Fruit fly (Drosophila melanogaster): ENCODE results near the gene CG10472.

Gene CG10472

DNA sequence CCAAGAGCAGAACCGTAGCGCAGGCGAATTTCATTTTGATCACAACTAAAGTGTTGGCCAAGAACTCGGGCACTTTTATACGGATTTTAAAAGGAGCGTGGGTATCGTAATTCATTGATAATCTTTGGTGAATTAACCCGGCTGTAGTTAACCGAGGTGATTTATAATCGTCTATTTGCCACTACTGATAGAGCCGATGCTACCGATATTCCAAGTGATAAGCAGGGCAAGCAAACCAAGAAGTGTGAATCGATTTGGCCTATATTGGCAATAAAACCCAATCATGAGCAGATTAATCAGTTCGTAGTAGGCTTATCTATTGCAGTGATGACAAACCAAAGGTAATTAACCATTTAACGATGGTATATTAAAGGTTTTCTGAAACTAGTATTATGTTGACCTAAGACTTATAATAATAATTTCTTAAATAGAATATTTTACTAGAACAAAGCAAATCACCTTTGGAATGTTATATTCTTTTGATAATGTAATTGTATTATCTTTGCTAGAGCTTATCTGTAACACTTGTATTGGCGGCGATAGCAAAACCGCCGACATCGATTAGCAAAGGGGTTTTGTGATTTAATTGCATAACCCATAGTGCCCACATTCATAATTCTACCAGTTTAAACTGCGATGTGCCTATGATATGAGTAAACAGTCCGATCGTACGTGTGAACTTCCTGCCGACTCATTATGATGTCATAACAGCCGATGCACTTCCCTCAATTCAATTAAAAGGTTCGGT, at the start of gene CG10472:
CG10472 (minus strand) TSS at position 51 of the 748 bp plus-strand sequence.
- TF ChIP-seq CG8319 (GFP tag; optimal IDR thresholded peaks at IDR 0.05) = no peak
- TF ChIP-seq CG11762 (GFP tag; optimal IDR thresholded peaks at IDR 0.05; ENCODE audit: insufficient read depth) = no peak
- peak; percentile 74 for TF ChIP-seq vri (GFP tag; optimal IDR thresholded peaks at IDR 0.05)

DNA sequence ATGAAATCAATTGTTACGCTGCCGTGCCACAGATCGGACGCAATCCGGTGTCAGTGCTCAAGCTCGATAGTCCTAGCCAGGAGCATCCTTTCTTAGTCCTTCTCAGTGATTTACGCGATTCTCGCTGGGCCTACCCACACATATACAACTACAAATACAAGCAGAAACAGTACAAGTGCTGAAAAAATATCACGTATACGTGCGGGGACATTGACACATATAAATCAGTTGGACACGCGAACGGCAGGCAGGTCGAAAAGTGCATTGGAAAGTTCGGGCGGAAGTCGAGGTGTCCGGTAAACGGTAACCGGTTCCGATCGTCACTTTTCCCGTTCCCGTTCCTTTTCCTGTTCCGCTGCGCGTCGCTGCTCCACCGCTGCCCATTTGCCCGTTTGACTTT, 48.7 kb upstream of the CG10472 start:
- no peak for TF ChIP-seq CG4318 (GFP tag; optimal IDR thresholded peaks at IDR 0.05)
- TF ChIP-seq Eip75B (GFP tag; optimal IDR thresholded peaks at IDR 0.05) = no peak
- no peak for TF ChIP-seq Eip93F (GFP tag; optimal IDR thresholded peaks at IDR 0.05)
- TF ChIP-seq achi (GFP tag; optimal IDR thresholded peaks at IDR 0.05) = no peak
- TF ChIP-seq CG3032 (tag; optimal IDR thresholded peaks at IDR 0.05) = no peak
- no peak for TF ChIP-seq CG8319 (GFP tag; optimal IDR thresholded peaks at IDR 0.05)

DNA sequence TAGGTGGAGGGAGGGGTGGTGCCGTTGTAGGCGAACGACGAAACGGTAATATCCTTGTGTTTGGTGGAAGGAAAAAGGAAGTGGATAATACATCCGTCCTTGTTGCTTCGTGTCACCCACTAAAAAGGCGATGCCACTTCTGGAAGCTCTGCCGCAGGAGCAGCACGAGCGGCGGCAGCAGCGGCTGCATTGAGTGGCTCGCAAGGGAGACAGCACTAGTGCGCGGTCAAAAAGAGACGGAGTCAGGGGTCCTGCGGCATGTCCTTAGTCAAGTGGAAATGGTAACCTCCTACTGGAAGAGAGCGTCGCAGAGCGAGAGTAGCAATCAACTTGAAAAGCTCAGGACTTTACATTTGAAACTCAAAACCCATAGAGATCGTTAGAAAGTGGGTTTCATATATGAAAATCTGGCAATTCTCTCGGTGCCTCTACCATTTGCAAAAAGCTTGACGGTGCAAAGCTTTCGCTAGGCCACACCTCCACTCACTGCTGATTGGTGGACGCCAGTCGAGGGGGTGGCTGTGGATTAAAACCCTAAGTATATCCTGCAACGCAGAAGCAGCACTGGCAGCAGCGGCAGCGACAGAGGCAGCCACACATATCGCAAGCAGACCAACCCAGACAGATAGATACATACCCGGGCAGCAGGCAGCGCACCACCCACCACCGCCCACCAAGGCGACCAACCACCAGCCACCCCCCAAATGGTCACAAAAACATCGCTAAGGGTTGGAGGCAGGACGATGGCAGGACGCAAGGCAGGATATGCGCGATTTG, 48.2 kb upstream of the CG10472 start:
- TF ChIP-seq CG10631 (GFP tag; optimal IDR thresholded peaks at IDR 0.05) = no peak
- TF ChIP-seq vri (GFP tag; optimal IDR thresholded peaks at IDR 0.05) = no peak
- no peak for TF ChIP-seq Eip78C (GFP tag)
- TF ChIP-seq CG4318 (GFP tag; optimal IDR thresholded peaks at IDR 0.05) = no peak
- TF ChIP-seq CG11762 (GFP tag; optimal IDR thresholded peaks at IDR 0.05; ENCODE audit: insufficient read depth) = no peak
- TF ChIP-seq CG6808 (GFP tag; optimal IDR thresholded peaks at IDR 0.05) = no peak
- no peak for TF ChIP-seq fd85E (GFP tag; optimal IDR thresholded peaks at IDR 0.05)
- no peak for TF ChIP-seq Sox102F (GFP tag; optimal IDR thresholded peaks at IDR 0.05)
- TF ChIP-seq Met (GFP tag; optimal IDR thresholded peaks at IDR 0.05) = no peak
- no peak for TF ChIP-seq esn (GFP tag; optimal IDR thresholded peaks at IDR 0.05)
- no peak for TF ChIP-seq Lpt (GFP tag; optimal IDR thresholded peaks at IDR 0.05)
- no peak for TF ChIP-seq Blimp-1 (GFP tag; optimal IDR thresholded peaks at IDR 0.05)
- TF ChIP-seq svp (GFP tag) = no peak
- TF ChIP-seq Hr4 (GFP tag; optimal IDR thresholded peaks at IDR 0.05) = no peak
- no peak for TF ChIP-seq CG6163 (GFP tag; IDR thresholded peaks at IDR 0.05)

DNA sequence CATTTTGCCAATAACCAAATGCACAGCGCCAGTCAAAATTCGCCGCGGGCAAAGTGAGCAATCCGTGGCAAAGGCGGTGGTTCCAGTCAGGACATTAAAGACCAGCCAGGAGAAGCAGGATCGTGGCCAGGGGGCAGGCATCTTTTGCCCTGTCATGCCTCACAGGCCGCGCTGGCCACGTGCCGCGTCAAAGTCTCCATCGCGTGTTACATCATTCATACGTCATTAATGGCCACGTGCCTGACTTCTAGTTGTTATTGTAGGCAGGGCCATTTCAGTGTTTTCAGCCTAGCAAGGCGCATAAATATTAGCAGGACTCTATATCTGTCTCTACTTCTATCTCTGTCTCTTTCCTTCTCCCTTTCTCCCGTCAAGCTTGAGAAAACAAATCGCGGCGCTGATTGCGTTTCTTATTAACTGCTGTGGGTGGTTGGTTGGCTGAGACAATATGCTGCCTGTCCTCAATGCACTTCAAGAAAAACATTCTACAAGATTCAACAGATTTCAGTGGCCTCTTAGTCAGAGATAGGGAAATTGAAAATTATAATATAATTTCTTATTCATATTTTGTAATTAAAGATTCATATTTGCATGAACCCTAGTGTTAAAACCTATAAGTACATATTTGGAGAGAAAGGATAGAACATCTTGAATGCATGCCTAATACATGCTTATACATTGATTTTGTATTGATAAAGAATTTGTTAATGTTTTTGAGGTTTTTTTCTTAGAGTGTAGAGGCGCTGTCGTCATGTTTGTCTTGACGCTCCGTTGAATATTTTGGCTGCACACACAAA, 45.8 kb upstream of the CG10472 start:
- TF ChIP-seq dac (GFP tag; optimal IDR thresholded peaks at IDR 0.05) = no peak
- TF ChIP-seq topi (GFP tag; optimal IDR thresholded peaks at IDR 0.05) = no peak
- TF ChIP-seq Hr38 (GFP tag; optimal IDR thresholded peaks at IDR 0.05) = no peak
- TF ChIP-seq CG7368 (GFP tag; optimal IDR thresholded peaks at IDR 0.05) = no peak
- no peak for TF ChIP-seq CG8119 (GFP tag; IDR thresholded peaks at IDR 0.05)
- TF ChIP-seq Eip75B (GFP tag; optimal IDR thresholded peaks at IDR 0.05) = no peak
- no peak for TF ChIP-seq CG9139 (GFP tag; optimal IDR thresholded peaks at IDR 0.05)
- no peak for TF ChIP-seq CG11762 (GFP tag; optimal IDR thresholded peaks at IDR 0.05; ENCODE audit: insufficient read depth)
- TF ChIP-seq spab (GFP tag; optimal IDR thresholded peaks at IDR 0.05) = no peak
- no peak for TF ChIP-seq CG3032 (tag; optimal IDR thresholded peaks at IDR 0.05)
- TF ChIP-seq cyc (GFP tag; optimal IDR thresholded peaks at IDR 0.05) = no peak
- TF ChIP-seq net (GFP tag; optimal IDR thresholded peaks at IDR 0.05) = no peak
- TF ChIP-seq Ets21C (GFP tag; optimal IDR thresholded peaks at IDR 0.05) = no peak
- no peak for TF ChIP-seq CG15336 (GFP tag; IDR thresholded peaks at IDR 0.05)
- no peak for TF ChIP-seq CG6792 (GFP tag; optimal IDR thresholded peaks at IDR 0.05)
- TF ChIP-seq Hr39 (GFP tag; optimal IDR thresholded peaks at IDR 0.05) = no peak
